Worm (Caenorhabditis elegans) whole organism, L2 larva: ENCODE measurements around the gene R10E11.6.
A peak's percentile ranks its signal among the peaks of the same experiment; 100 is the strongest.

Experiments used
- C34F6.9 ChIP-seq: fragments of 150-350 bp; optimal IDR thresholded peaks from 2 replicates; lab custom pipeline; 2014; ENCODE audit warnings: missing biosample characterization, missing genetic modification characterization
- F13H6.1 ChIP-seq: sonication (generic microtip); optimal IDR thresholded peaks from 2 replicates; lab custom pipeline; 2016; ENCODE audit warnings: missing genetic modification characterization, missing compliant biosample characterization
- R02D3.7 ChIP-seq: fragments of 150-350 bp; optimal IDR thresholded peaks from 2 replicates; lab custom pipeline; 2014; ENCODE audit warnings: missing biosample characterization, missing genetic modification characterization
- Y55F3AM.14 ChIP-seq: fragments of 200-800 bp; sonication (Bioruptor generic); optimal IDR thresholded peaks from 2 replicates; lab custom pipeline; 2018; ENCODE audit warnings: mild to moderate bottlenecking, missing genetic modification characterization, missing compliant biosample characterization
- ZK546.5 ChIP-seq: sonication (generic microtip); optimal IDR thresholded peaks from 2 replicates; lab custom pipeline; 2017; ENCODE audit warnings: missing biosample characterization, missing genetic modification characterization
- alr-1 ChIP-seq: fragments of 150-350 bp; optimal IDR thresholded peaks from 2 replicates; lab custom pipeline; 2014; ENCODE audit warnings: missing biosample characterization, missing genetic modification characterization
- aly-2 ChIP-seq: fragments of 150-350 bp; optimal IDR thresholded peaks from 2 replicates; lab custom pipeline; 2014; ENCODE audit warnings: missing biosample characterization, missing genetic modification characterization
- ama-1 ChIP-seq: fragments of 150-350 bp; optimal IDR thresholded peaks from 2 replicates; lab custom pipeline; 2018; ENCODE audit warnings: inconsistent platforms
- blmp-1 ChIP-seq: sonication (generic microtip); optimal IDR thresholded peaks from 2 replicates; lab custom pipeline; 2017; ENCODE audit warnings: missing genetic modification characterization, mild to moderate bottlenecking, missing compliant biosample characterization, antibody characterized with exemption, moderate library complexity; ENCODE audit not compliant: insufficient read depth
- ceh-16 ChIP-seq: fragments of 150-350 bp; optimal IDR thresholded peaks from 2 replicates; lab custom pipeline; 2014; ENCODE audit warnings: missing biosample characterization, missing genetic modification characterization
- ceh-82 ChIP-seq: fragments of 150-350 bp; optimal IDR thresholded peaks from 2 replicates; lab custom pipeline; 2014; ENCODE audit warnings: missing biosample characterization, missing genetic modification characterization
- crh-2 ChIP-seq: sonication (generic microtip); optimal IDR thresholded peaks from 2 replicates; lab custom pipeline; 2017; ENCODE audit warnings: missing biosample characterization, missing genetic modification characterization
- dmd-4 ChIP-seq: sonication (generic microtip); optimal IDR thresholded peaks from 2 replicates; lab custom pipeline; 2017; ENCODE audit warnings: missing biosample characterization, missing genetic modification characterization
- egl-27 ChIP-seq: sonication (generic microtip); optimal IDR thresholded peaks from 3 replicates; lab custom pipeline; 2017; ENCODE audit warnings: missing biosample characterization, missing genetic modification reagents, missing genetic modification characterization
- elt-1 ChIP-seq: fragments of 150-350 bp; optimal IDR thresholded peaks from 2 replicates; lab custom pipeline; 2014; ENCODE audit warnings: missing biosample characterization, missing genetic modification characterization
- elt-3 ChIP-seq: sonication (generic microtip); optimal IDR thresholded peaks from 2 replicates; lab custom pipeline; 2017; ENCODE audit warnings: missing biosample characterization, missing genetic modification characterization
- fos-1 ChIP-seq: fragments of 150-350 bp; optimal IDR thresholded peaks from 2 replicates; lab custom pipeline; 2014; ENCODE audit warnings: missing biosample characterization, missing genetic modification characterization
- gmeb-1 ChIP-seq: fragments of 150-350 bp; optimal IDR thresholded peaks from 2 replicates; lab custom pipeline; 2014; ENCODE audit warnings: missing biosample characterization, missing genetic modification characterization
- lin-11 ChIP-seq: fragments of 150-350 bp; sonication (generic microtip); optimal IDR thresholded peaks from 2 replicates; lab custom pipeline; 2014; ENCODE audit warnings: missing biosample characterization, missing genetic modification characterization, inconsistent platforms, mixed read lengths
- lin-13 ChIP-seq: fragments of 150-350 bp; optimal IDR thresholded peaks from 2 replicates; lab custom pipeline; 2014; ENCODE audit warnings: missing biosample characterization, missing genetic modification reagents, missing genetic modification characterization
- lin-39 ChIP-seq: fragments of 150-350 bp; optimal IDR thresholded peaks from 2 replicates; lab custom pipeline; 2014; ENCODE audit warnings: missing biosample characterization, missing genetic modification reagents, missing genetic modification characterization
- lsy-2 ChIP-seq, 2 experiments: fragments of 150-350 bp in 1 of 2; sonication (generic microtip) in 1 of 2; optimal IDR thresholded peaks; 2 replicates each; lab custom pipeline; 2014 to 2017; ENCODE audit warnings: missing biosample characterization in 2 of 2, missing genetic modification characterization in 2 of 2
- mab-5 ChIP-seq: fragments of 150-350 bp; optimal IDR thresholded peaks from 2 replicates; lab custom pipeline; 2014; ENCODE audit warnings: missing biosample characterization, missing genetic modification characterization
- mbf-1 ChIP-seq: sonication (generic microtip); optimal IDR thresholded peaks from 2 replicates; lab custom pipeline; 2017; ENCODE audit warnings: missing biosample characterization, missing genetic modification characterization
- mdl-1 ChIP-seq, 2 experiments: fragments of 150-350 bp in 1 of 2; sonication (generic microtip) in 1 of 2; optimal IDR thresholded peaks; 2 replicates each; lab custom pipeline; 2017; ENCODE audit warnings: missing biosample characterization in 2 of 2, missing genetic modification characterization in 2 of 2
- nhr-10 ChIP-seq: sonication (generic microtip); optimal IDR thresholded peaks from 2 replicates; lab custom pipeline; 2017; ENCODE audit warnings: missing biosample characterization, missing genetic modification characterization
- nhr-11 ChIP-seq: fragments of 150-350 bp; optimal IDR thresholded peaks from 2 replicates; lab custom pipeline; 2014; ENCODE audit warnings: missing biosample characterization, missing genetic modification characterization
- nhr-23 ChIP-seq: fragments of 150-350 bp; optimal IDR thresholded peaks from 2 replicates; lab custom pipeline; 2014; ENCODE audit warnings: missing biosample characterization, missing genetic modification reagents, missing genetic modification characterization
- nhr-25 ChIP-seq: fragments of 150-350 bp; sonication (generic microtip); optimal IDR thresholded peaks from 3 replicates; lab custom pipeline; 2014; ENCODE audit warnings: missing biosample characterization, missing genetic modification characterization
- nhr-6 ChIP-seq: fragments of 150-350 bp; optimal IDR thresholded peaks from 2 replicates; lab custom pipeline; 2014; ENCODE audit warnings: missing biosample characterization, missing genetic modification characterization
- nhr-77 ChIP-seq: fragments of 150-350 bp; optimal IDR thresholded peaks from 2 replicates; lab custom pipeline; 2014; ENCODE audit warnings: missing biosample characterization, missing genetic modification characterization
- sem-4 ChIP-seq: fragments of 150-350 bp; optimal IDR thresholded peaks from 2 replicates; lab custom pipeline; 2014; ENCODE audit warnings: missing biosample characterization, missing genetic modification reagents, missing genetic modification characterization
- skn-1 ChIP-seq: sonication (generic microtip); optimal IDR thresholded peaks from 2 replicates; lab custom pipeline; 2017; ENCODE audit warnings: missing biosample characterization, missing genetic modification characterization
- snpc-4 ChIP-seq: fragments of 150-350 bp; optimal IDR thresholded peaks from 2 replicates; lab custom pipeline; 2014; ENCODE audit warnings: missing biosample characterization, missing genetic modification characterization
- unc-39 ChIP-seq: fragments of 150-350 bp; optimal IDR thresholded peaks from 2 replicates; lab custom pipeline; 2014; ENCODE audit warnings: missing biosample characterization, missing genetic modification characterization
- zag-1 ChIP-seq: fragments of 150-350 bp; optimal IDR thresholded peaks from 2 replicates; lab custom pipeline; 2014; ENCODE audit warnings: missing biosample characterization, missing genetic modification characterization
- ztf-11 ChIP-seq: sonication (generic microtip); optimal IDR thresholded peaks from 2 replicates; lab custom pipeline; 2017; ENCODE audit warnings: missing biosample characterization, missing genetic modification characterization
- ztf-4 ChIP-seq: fragments of 150-350 bp; optimal IDR thresholded peaks from 2 replicates; lab custom pipeline; 2014; ENCODE audit warnings: missing biosample characterization, missing genetic modification characterization

Gene R10E11.6

DNA sequence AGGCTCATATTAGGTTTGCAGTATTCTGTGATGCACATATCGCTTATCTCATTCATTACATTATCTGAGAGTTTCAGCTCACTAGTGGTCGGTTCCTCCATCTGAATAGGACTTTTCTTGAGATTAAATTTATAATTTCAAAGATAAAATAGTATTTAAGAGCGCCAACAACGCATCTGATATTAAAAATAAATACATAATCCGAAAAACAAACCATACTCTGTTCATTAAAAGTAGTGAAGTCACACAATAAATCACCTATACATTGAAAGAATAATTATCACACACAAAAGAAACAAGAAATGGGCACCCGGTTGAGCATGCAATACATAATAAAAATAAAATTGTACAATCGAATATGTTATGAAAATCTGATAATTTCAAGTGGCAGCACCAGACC, 25.4 kb upstream of the R10E11.6 start, which contains the start of gene vps-53:
Gene vps-53 (minus strand): TSS at position 101 of the 400 bp plus-strand sequence.
- TF ChIP-seq aly-2 (tag; lab: Kevin White, UChicago) (no peak), lin-13 (no peak), alr-1 (tag; lab: Kevin White, UChicago) (no peak), fos-1 (no peak), ceh-16 (tag; lab: Kevin White, UChicago) (no peak), mdl-1 (tag; optimal IDR thresholded peaks at IDR 0.05; lab: Kevin White, UChicago) (no peak), nhr-77 (tag; lab: Kevin White, UChicago) (no peak), nhr-23 (no peak), F13H6.1 (tag; lab: Kevin White, UChicago) (no peak), R02D3.7 (no peak), gmeb-1 (no peak), skn-1 (tag; lab: Kevin White, UChicago) (no peak), nhr-11 (tag; lab: Kevin White, UChicago) (no peak), mbf-1 (tag; lab: Kevin White, UChicago) (no peak), nhr-25 (tag; lab: Kevin White, UChicago) (no peak), Y55F3AM.14 (no peak)

ce11 chrIII:9758848-9759247, 24.0 kb upstream of the R10E11.6 start, which contains the start of gene rmd-1:
Gene rmd-1, plus strand, starts transcription at chrIII:9759094.
- TF ChIP-seq ztf-11 (tag; lab: Kevin White, UChicago) (no peak), unc-39 (tag; lab: Kevin White, UChicago) (no peak), F13H6.1 (tag; lab: Kevin White, UChicago) (no peak), lsy-2 (tag; optimal IDR thresholded peaks at IDR 0.05; lab: Kevin White, UChicago) (no peak), mab-5 (tag; lab: Kevin White, UChicago) (no peak), lin-13 (no peak), ZK546.5 (tag; lab: Kevin White, UChicago) (no peak), gmeb-1 (no peak), skn-1 (tag; lab: Kevin White, UChicago) (no peak), ceh-16 (tag; lab: Kevin White, UChicago) (no peak), nhr-10 (no peak), crh-2 (tag; lab: Kevin White, UChicago) (no peak), elt-1 (tag; lab: Kevin White, UChicago) (no peak), nhr-23 (no peak), aly-2 (tag; lab: Kevin White, UChicago) (no peak)

DNA sequence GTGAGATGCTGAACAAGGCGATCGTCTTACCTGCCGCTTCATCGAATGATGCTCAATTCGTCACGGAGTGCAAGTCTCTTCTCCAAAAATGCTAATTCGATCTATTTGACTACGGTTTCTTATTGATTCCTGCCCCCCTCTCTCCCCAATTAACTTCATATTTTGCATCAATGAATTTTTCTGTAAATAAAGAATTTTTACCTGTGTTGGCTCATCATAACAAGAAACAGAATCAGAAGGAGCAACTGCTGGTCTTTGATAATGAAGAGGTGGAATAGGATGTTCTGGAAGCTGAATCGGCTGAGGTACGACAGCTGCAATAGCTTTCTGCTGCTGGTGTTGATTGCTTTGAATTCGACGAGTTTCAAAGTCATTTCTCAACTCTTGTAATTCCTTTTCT, 22.6 kb upstream of the R10E11.6 start:
- no peak for TF ChIP-seq ztf-11 (tag; lab: Kevin White, UChicago)
- TF ChIP-seq ama-1, result no peak
- TF ChIP-seq crh-2 (tag; lab: Kevin White, UChicago), result no peak
- TF ChIP-seq lsy-2 (tag; optimal IDR thresholded peaks at IDR 0.05; lab: Kevin White, UChicago), result no peak
- TF ChIP-seq egl-27, result no peak
- TF ChIP-seq dmd-4 (tag; lab: Kevin White, UChicago), result no peak
- no peak for TF ChIP-seq R02D3.7
- no peak for TF ChIP-seq F13H6.1 (tag; lab: Kevin White, UChicago)
- TF ChIP-seq snpc-4 (tag; lab: Kevin White, UChicago), result no peak

DNA sequence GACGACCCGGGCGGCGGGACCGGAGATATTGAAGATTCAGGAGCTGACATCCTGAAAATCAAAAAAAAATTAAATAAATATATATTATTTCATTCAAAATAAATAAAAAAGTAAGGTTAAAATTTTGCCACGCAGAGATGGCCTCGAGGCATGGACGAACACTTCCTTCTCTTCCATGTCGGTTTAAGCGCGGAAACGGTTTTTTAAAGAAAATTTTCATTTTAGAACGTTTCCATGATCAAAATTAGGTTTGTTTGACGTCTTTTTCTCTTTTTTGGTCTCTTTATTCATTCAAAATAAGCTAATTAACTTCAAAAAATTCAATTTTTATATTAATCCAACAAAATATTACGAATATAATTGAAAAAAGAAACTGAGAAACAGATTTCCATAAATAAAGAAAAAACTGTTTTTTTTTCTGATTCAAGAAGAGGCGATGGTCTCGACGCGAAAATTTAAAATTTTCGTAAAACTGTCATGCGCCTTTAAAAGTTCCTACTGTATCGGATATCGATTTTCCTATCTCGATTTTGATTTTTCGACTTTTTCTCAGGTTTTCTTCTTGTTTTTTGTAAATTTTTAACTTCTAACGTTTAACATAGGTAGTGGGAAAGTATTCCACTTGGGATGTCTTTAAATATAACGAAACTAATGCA, 20.6 kb upstream of the R10E11.6 start, which contains the start of gene gcc-2:
Gene gcc-2 (minus strand): TSS at position 51 of the 656 bp plus-strand sequence.
- TF ChIP-seq nhr-6 (tag; lab: Kevin White, UChicago) (no peak), Y55F3AM.14 (no peak), ama-1 (no peak), ztf-4 (tag; lab: Kevin White, UChicago) (no peak), ztf-11 (tag; lab: Kevin White, UChicago) (no peak)

- TF ChIP-seq elt-3 (tag; lab: Kevin White, UChicago), result no peak
- no peak for TF ChIP-seq elt-1 (tag; lab: Kevin White, UChicago)
- TF ChIP-seq dmd-4 (tag; lab: Kevin White, UChicago), result no peak
- TF ChIP-seq ZK546.5 (tag; lab: Kevin White, UChicago), result no peak
- TF ChIP-seq nhr-10, result no peak
- TF ChIP-seq alr-1 (tag; lab: Kevin White, UChicago), result no peak
- TF ChIP-seq nhr-77 (tag; lab: Kevin White, UChicago), result no peak
- no peak for TF ChIP-seq snpc-4 (tag; lab: Kevin White, UChicago)
Measured at ce11 chrIII:9764718-9765117, 18.1 kb upstream of the R10E11.6 start.

ce11 chrIII:9765465-9765900, 17.3 kb upstream of the R10E11.6 start:
- TF ChIP-seq snpc-4 (tag; lab: Kevin White, UChicago) (peak; percentile 86), R02D3.7 (peak; percentile 59), alr-1 (tag; lab: Kevin White, UChicago) (no peak), nhr-77 (tag; lab: Kevin White, UChicago) (peak; percentile 47), egl-27 (peak; percentile 96), ceh-82 (tag; lab: Kevin White, UChicago) (peak; percentile 86), sem-4 (tag; lab: Kevin White, UChicago) (peak; percentile 98), elt-3 (tag; lab: Kevin White, UChicago) (no peak), ceh-16 (tag; lab: Kevin White, UChicago) (peak; percentile 99), lin-11 (tag; lab: Kevin White, UChicago) (peak; percentile 98), ztf-4 (tag; lab: Kevin White, UChicago) (peak; percentile 99), blmp-1 (tag; lab: Kevin White, UChicago) (peak; percentile 83), zag-1 (peak; percentile 94), F13H6.1 (tag; lab: Kevin White, UChicago) (peak; percentile 99), crh-2 (tag; lab: Kevin White, UChicago) (peak; percentile 99), lin-39 (tag; lab: Kevin White, UChicago) (no peak), aly-2 (tag; lab: Kevin White, UChicago) (no peak), dmd-4 (tag; lab: Kevin White, UChicago) (no peak), ama-1 (peak; percentile 95), mbf-1 (tag; lab: Kevin White, UChicago) (no peak), mdl-1 (tag; optimal IDR thresholded peaks at IDR 0.05; lab: Kevin White, UChicago) (peak; percentile 97 to 99), nhr-11 (tag; lab: Kevin White, UChicago) (no peak), C34F6.9 (tag; lab: Kevin White, UChicago) (peak; percentile 100)
